Worm (Caenorhabditis elegans) whole organism, L3 larva: ENCODE data around the gene hlh-14.
A peak's percentile ranks its signal among the peaks of the same experiment; 100 is the strongest.

ENCODE experiments used
- R02D3.7 ChIP-seq: fragments of 150-350 bp; optimal IDR thresholded peaks from 2 replicates; lab custom pipeline; 2014; ENCODE audit warnings: missing biosample characterization, missing genetic modification characterization
- ZK546.5 ChIP-seq: sonication (generic microtip); optimal IDR thresholded peaks from 2 replicates; lab custom pipeline; 2017; ENCODE audit warnings: missing biosample characterization, missing genetic modification characterization
- ama-1 ChIP-seq: fragments of 150-350 bp; optimal IDR thresholded peaks from 2 replicates; lab custom pipeline; 2018
- ceh-16 ChIP-seq: sonication (generic microtip); optimal IDR thresholded peaks from 2 replicates; lab custom pipeline; 2017; ENCODE audit warnings: missing biosample characterization, missing genetic modification characterization
- ceh-9 ChIP-seq: sonication (generic microtip); optimal IDR thresholded peaks from 2 replicates; lab custom pipeline; 2018; ENCODE audit warnings: missing biosample characterization, missing genetic modification characterization
- daf-12 ChIP-seq: fragments of 150-350 bp; optimal IDR thresholded peaks from 2 replicates; lab custom pipeline; 2014; ENCODE audit warnings: missing biosample characterization, missing genetic modification reagents, missing genetic modification characterization
- egl-27 ChIP-seq: sonication (generic microtip); optimal IDR thresholded peaks from 4 replicates; lab custom pipeline; 2017; ENCODE audit warnings: missing biosample characterization, missing genetic modification reagents, missing genetic modification characterization
- egl-5 ChIP-seq: fragments of 150-350 bp; optimal IDR thresholded peaks from 2 replicates; lab custom pipeline; 2017; ENCODE audit warnings: missing biosample characterization, missing genetic modification reagents, missing genetic modification characterization, inconsistent platforms
- elt-2 ChIP-seq: sonication (generic microtip); optimal IDR thresholded peaks from 2 replicates; lab custom pipeline; 2016; ENCODE audit warnings: missing genetic modification reagents, mild to moderate bottlenecking, missing genetic modification characterization, missing compliant biosample characterization
- elt-3 ChIP-seq, 3 experiments: fragments of 150-350 bp in 1 of 3; sonication (generic microtip) in 2 of 3; optimal IDR thresholded peaks; 2 replicates in 2 of 3; 4 replicates in 1 of 3; lab custom pipeline; 2014 to 2017; ENCODE audit warnings: missing biosample characterization in 3 of 3, missing genetic modification characterization in 3 of 3
- eor-1 ChIP-seq, 2 experiments: fragments of 150-350 bp; optimal IDR thresholded peaks; 2 replicates each; lab custom pipeline; 2014 to 2018; ENCODE audit warnings: missing biosample characterization in 2 of 2, missing genetic modification characterization in 2 of 2
- fkh-10 ChIP-seq: sonication (generic microtip); optimal IDR thresholded peaks from 2 replicates; lab custom pipeline; 2017; ENCODE audit warnings: missing biosample characterization, missing genetic modification reagents, missing genetic modification characterization
- fos-1 ChIP-seq: fragments of 150-350 bp; optimal IDR thresholded peaks from 2 replicates; lab custom pipeline; 2014; ENCODE audit warnings: missing biosample characterization, missing genetic modification characterization
- hmg-11 ChIP-seq: sonication (generic microtip); optimal IDR thresholded peaks from 2 replicates; lab custom pipeline; 2016; ENCODE audit warnings: missing genetic modification characterization, missing compliant biosample characterization
- lin-15B ChIP-seq: fragments of 150-350 bp; optimal IDR thresholded peaks from 2 replicates; lab custom pipeline; 2014; ENCODE audit warnings: missing biosample characterization, missing genetic modification characterization
- lin-39 ChIP-seq: fragments of 150-350 bp; optimal IDR thresholded peaks from 2 replicates; lab custom pipeline; 2018; ENCODE audit warnings: missing biosample characterization, missing genetic modification reagents, missing genetic modification characterization
- lsy-12 ChIP-seq: sonication (generic microtip); optimal IDR thresholded peaks from 2 replicates; lab custom pipeline; 2016; ENCODE audit warnings: mild to moderate bottlenecking, missing genetic modification characterization, missing compliant biosample characterization
- mml-1 ChIP-seq: fragments of 150-350 bp; sonication (generic microtip); optimal IDR thresholded peaks from 3 replicates; lab custom pipeline; 2014; ENCODE audit warnings: missing biosample characterization, missing genetic modification characterization
- nfya-1 ChIP-seq: sonication (generic microtip); optimal IDR thresholded peaks from 2 replicates; lab custom pipeline; 2017; ENCODE audit warnings: missing genetic modification characterization, mild to moderate bottlenecking, missing compliant biosample characterization, antibody characterized with exemption, moderate library complexity; ENCODE audit not compliant: insufficient read depth
- nhr-11 ChIP-seq: fragments of 150-350 bp; optimal IDR thresholded peaks from 2 replicates; lab custom pipeline; 2014; ENCODE audit warnings: missing biosample characterization, missing genetic modification characterization
- nhr-12 ChIP-seq: fragments of 150-350 bp; optimal IDR thresholded peaks from 2 replicates; lab custom pipeline; 2014; ENCODE audit warnings: missing biosample characterization, missing genetic modification characterization
- nhr-23 ChIP-seq: fragments of 150-350 bp; optimal IDR thresholded peaks from 2 replicates; lab custom pipeline; 2014; ENCODE audit warnings: missing biosample characterization, missing genetic modification reagents, missing genetic modification characterization
- nhr-25 ChIP-seq: sonication (generic microtip); optimal IDR thresholded peaks from 2 replicates; lab custom pipeline; 2017; ENCODE audit warnings: missing biosample characterization, missing genetic modification characterization
- nhr-28 ChIP-seq: fragments of 150-350 bp; optimal IDR thresholded peaks from 2 replicates; lab custom pipeline; 2014; ENCODE audit warnings: missing biosample characterization, missing genetic modification characterization
- nhr-67 ChIP-seq: fragments of 150-350 bp; optimal IDR thresholded peaks from 2 replicates; lab custom pipeline; 2014; ENCODE audit warnings: missing biosample characterization, missing genetic modification characterization
- nhr-76 ChIP-seq: fragments of 150-350 bp; sonication (generic microtip); optimal IDR thresholded peaks from 5 replicates; lab custom pipeline; 2014; ENCODE audit warnings: missing biosample characterization, missing genetic modification characterization
- nhr-77 ChIP-seq: fragments of 150-350 bp; optimal IDR thresholded peaks from 2 replicates; lab custom pipeline; 2014; ENCODE audit warnings: missing biosample characterization, missing genetic modification characterization
- pha-4 ChIP-seq: fragments of 150-350 bp; optimal IDR thresholded peaks from 2 replicates; lab custom pipeline; 2014; ENCODE audit warnings: missing biosample characterization, missing genetic modification reagents, missing genetic modification characterization
- pqm-1 ChIP-seq: fragments of 150-350 bp; optimal IDR thresholded peaks from 2 replicates; lab custom pipeline; 2017; ENCODE audit warnings: missing biosample characterization, missing genetic modification characterization, inconsistent platforms
- sea-2 ChIP-seq: fragments of 150-350 bp; sonication (generic microtip); optimal IDR thresholded peaks from 4 replicates; lab custom pipeline; 2014; ENCODE audit warnings: missing biosample characterization, missing genetic modification reagents, missing genetic modification characterization
- snpc-4 ChIP-seq: fragments of 150-350 bp; optimal IDR thresholded peaks from 2 replicates; lab custom pipeline; 2014; ENCODE audit warnings: missing biosample characterization, missing genetic modification characterization
- tbx-2 ChIP-seq: sonication (generic microtip); optimal IDR thresholded peaks from 2 replicates; lab custom pipeline; 2016; ENCODE audit warnings: mild to moderate bottlenecking, missing genetic modification characterization, missing compliant biosample characterization
- unc-39 ChIP-seq: sonication (generic microtip); optimal IDR thresholded peaks from 4 replicates; lab custom pipeline; 2017; ENCODE audit warnings: missing biosample characterization, missing genetic modification characterization
- ztf-4 ChIP-seq: fragments of 150-350 bp; optimal IDR thresholded peaks from 2 replicates; lab custom pipeline; 2014; ENCODE audit warnings: missing biosample characterization, missing genetic modification characterization

The hlh-14 gene

ce11 chrII:5693893-5694292 is 44.8 kb downstream of the hlh-14 start, which contains the start of gene C25H3.3:
C25H3.3 (plus strand) TSS chrII:5694193.
- TF ChIP-seq egl-27 (no peak), snpc-4 (tag; lab: Kevin White, UChicago) (no peak), nhr-77 (tag; lab: Kevin White, UChicago) (no peak), elt-2 (tag; lab: Kevin White, UChicago) (no peak), R02D3.7 (no peak), daf-12 (tag; lab: Kevin White, UChicago) (no peak), eor-1 (tag; optimal IDR thresholded peaks at IDR 0.05; lab: Kevin White, UChicago) (no peak), nhr-23 (tag; lab: Kevin White, UChicago) (no peak), ZK546.5 (tag; lab: Kevin White, UChicago) (no peak)

ce11 chrII:5691216-5691771 is 47.4 kb downstream of the hlh-14 start, which contains the start of the genes ndub-5 and eif-2D:
ndub-5 (minus strand) TSS chrII:5691353.
eif-2D (plus strand) TSS chrII:5691721.
- TF ChIP-seq snpc-4 (tag; lab: Kevin White, UChicago) (peak; percentile 18), pha-4 (tag; lab: Kevin White, UChicago) (peak; percentile 26), ztf-4 (tag; lab: Kevin White, UChicago) (no peak), nhr-12 (tag; lab: Kevin White, UChicago) (no peak), sea-2 (GFP tag; lab: Kevin White, UChicago) (no peak), nhr-11 (tag; lab: Kevin White, UChicago) (no peak), lin-39 (tag; lab: Kevin White, UChicago) (no peak), egl-5 (tag; lab: Kevin White, UChicago) (no peak), ceh-16 (tag; lab: Kevin White, UChicago) (no peak), nfya-1 (tag; lab: Kevin White, UChicago) (peak; percentile 42), hmg-11 (tag; lab: Kevin White, UChicago) (peak; percentile 6), fkh-10 (GFP tag; lab: Kevin White, UChicago) (no peak), tbx-2 (no peak), R02D3.7 (no peak), nhr-76 (tag; lab: Kevin White, UChicago) (no peak), nhr-25 (tag; lab: Kevin White, UChicago) (no peak), pqm-1 (tag; lab: Kevin White, UChicago) (no peak), nhr-28 (no peak), nhr-77 (tag; lab: Kevin White, UChicago) (no peak), fos-1 (tag; lab: Kevin White, UChicago) (no peak), ceh-9 (tag; lab: Kevin White, UChicago) (no peak), elt-3 (tag; optimal IDR thresholded peaks at IDR 0.05; lab: Kevin White, UChicago) (no peak), unc-39 (tag; lab: Kevin White, UChicago) (no peak), elt-2 (tag; lab: Kevin White, UChicago) (peak; percentile 15), nhr-23 (tag; lab: Kevin White, UChicago) (no peak), mml-1 (no peak)
- TF ChIP-seq, all 47 proteins: peak for 5

ce11 chrII:5688959-5689358 is 49.7 kb downstream of the hlh-14 start, which contains the start of gene C25H3.11:
C25H3.11 (minus strand) TSS chrII:5689040.
- TF ChIP-seq nhr-67 (tag; lab: Kevin White, UChicago) (no peak), lin-15B (tag; lab: Kevin White, UChicago) (peak; percentile 53), pha-4 (tag; lab: Kevin White, UChicago) (peak; percentile 42), nfya-1 (tag; lab: Kevin White, UChicago) (peak; percentile 67), elt-2 (tag; lab: Kevin White, UChicago) (peak; percentile 70), lsy-12 (peak; percentile 4), ceh-16 (tag; lab: Kevin White, UChicago) (no peak), ama-1 (peak; percentile 52), pqm-1 (tag; lab: Kevin White, UChicago) (peak; percentile 26), snpc-4 (tag; lab: Kevin White, UChicago) (peak; percentile 29)
